Fruit fly (Drosophila melanogaster) whole organism, embryonic: ENCODE measurements around the gene CG17028.

Experiments used
- Awh ChIP-seq: fragments of 200-800 bp; sonication (Bioruptor generic); IDR thresholded peaks from 2 replicates; pipeline ENCODE4, ENCODE4 v1.3.6; 2022; ENCODE audit warnings: missing biosample characterization, missing genetic modification characterization
- BEAF-32 ChIP-seq: fragments of 200-800 bp; sonication (Bioruptor generic); optimal IDR thresholded peaks from 3 replicates; lab custom pipeline; 2017; ENCODE audit warnings: missing biosample characterization, missing genetic modification characterization, mild to moderate bottlenecking, moderate library complexity, missing genetic modification reagents
- CG10959 ChIP-seq: fragments of 200-800 bp; sonication (Bioruptor generic); IDR thresholded peaks from 2 replicates; pipeline ENCODE4 v1.3.6; 2022; ENCODE audit warnings: missing biosample characterization, missing genetic modification characterization
- CG12071 ChIP-seq: fragments of 200-800 bp; sonication (Bioruptor generic); optimal IDR thresholded peaks from 3 replicates; lab custom pipeline; 2018; ENCODE audit warnings: missing biosample characterization, mild to moderate bottlenecking, missing genetic modification characterization
- CG12155 ChIP-seq: fragments of 200-800 bp; sonication (Bioruptor generic); optimal IDR thresholded peaks from 3 replicates; lab custom pipeline; 2016; ENCODE audit warnings: missing biosample characterization, missing genetic modification characterization
- CG15696 ChIP-seq: fragments of 200-800 bp; sonication (Bioruptor generic); optimal IDR thresholded peaks from 2 replicates; lab custom pipeline; 2019; ENCODE audit warnings: missing biosample characterization, mild to moderate bottlenecking, missing genetic modification characterization, moderate library complexity
- CG16813 ChIP-seq: fragments of 200-800 bp; sonication (Bioruptor generic); IDR thresholded peaks from 3 replicates; pipeline ENCODE4 v1.3.6; 2022; ENCODE audit warnings: missing biosample characterization, missing genetic modification characterization; ENCODE audit not compliant: partially characterized antibody
- CG18011 ChIP-seq: fragments of 200-800 bp; sonication (Bioruptor generic); optimal IDR thresholded peaks from 2 replicates; lab custom pipeline; 2017; ENCODE audit warnings: missing biosample characterization, missing genetic modification characterization, mild to moderate bottlenecking, moderate library complexity, missing genotype
- CG2199 ChIP-seq: fragments of 200-800 bp; sonication (Bioruptor generic); IDR thresholded peaks from 3 replicates; pipeline ENCODE4 v1.3.6; 2022; ENCODE audit warnings: missing biosample characterization, missing genetic modification characterization
- CG2678 ChIP-seq: fragments of 200-800 bp; sonication (Bioruptor generic); optimal IDR thresholded peaks from 3 replicates; lab custom pipeline; 2019; ENCODE audit warnings: missing biosample characterization, mild to moderate bottlenecking, missing genetic modification characterization, moderate library complexity
- CG4820 ChIP-seq: fragments of 200-800 bp; sonication (Bioruptor generic); optimal IDR thresholded peaks from 3 replicates; lab custom pipeline; 2016; ENCODE audit warnings: missing biosample characterization, missing genetic modification characterization
- CG6683 ChIP-seq: fragments of 200-800 bp; sonication (Bioruptor generic); optimal IDR thresholded peaks from 2 replicates; lab custom pipeline; 2017; ENCODE audit warnings: missing biosample characterization, mild to moderate bottlenecking, missing genetic modification characterization, missing genetic modification reagents
- CG6689 ChIP-seq: fragments of 200-800 bp; sonication (Bioruptor generic); IDR thresholded peaks from 2 replicates; pipeline ENCODE4 v1.3.6; 2022; ENCODE audit warnings: missing biosample characterization, missing genetic modification characterization
- CG7987 ChIP-seq: fragments of 200-800 bp; sonication (Bioruptor generic); optimal IDR thresholded peaks from 2 replicates; lab custom pipeline; 2018; ENCODE audit warnings: missing biosample characterization, mild to moderate bottlenecking, missing genetic modification characterization, moderate library complexity
- CG8290 ChIP-seq, 3 experiments: fragments of 200-800 bp; sonication (Bioruptor generic); optimal IDR thresholded peaks; 2 replicates each; lab custom pipeline; 2016 to 2019; ENCODE audit warnings: missing biosample characterization in 3 of 3, missing genetic modification characterization in 3 of 3, mild to moderate bottlenecking in 2 of 3, moderate library complexity in 1 of 3
- CG8388 ChIP-seq: fragments of 200-800 bp; sonication (Bioruptor generic); optimal IDR thresholded peaks from 2 replicates; lab custom pipeline; 2019; ENCODE audit warnings: missing biosample characterization, mild to moderate bottlenecking, missing genetic modification characterization, moderate library complexity
- CG9797 ChIP-seq: fragments of 200-800 bp; sonication (Bioruptor generic); optimal IDR thresholded peaks from 3 replicates; lab custom pipeline; 2018; ENCODE audit warnings: missing biosample characterization, mild to moderate bottlenecking, missing genetic modification characterization
- CTCF ChIP-seq: fragments of 200-800 bp; sonication (Bioruptor generic); optimal IDR thresholded peaks from 2 replicates; lab custom pipeline; 2017; ENCODE audit warnings: missing biosample characterization, mild to moderate bottlenecking, missing genetic modification characterization, moderate library complexity
- Camta ChIP-seq: fragments of 200-800 bp; sonication (Bioruptor generic); optimal IDR thresholded peaks from 2 replicates; lab custom pipeline; 2016; ENCODE audit warnings: missing biosample characterization, missing genetic modification characterization
- Gug ChIP-seq: fragments of 200-800 bp; sonication (Bioruptor generic); IDR thresholded peaks from 4 replicates; pipeline ENCODE4 v1.3.6; 2022; ENCODE audit warnings: missing biosample characterization, missing genetic modification characterization
- Hmr ChIP-seq: fragments of 200-800 bp; sonication (Bioruptor generic); optimal IDR thresholded peaks from 3 replicates; lab custom pipeline; 2017; ENCODE audit warnings: mild to moderate bottlenecking, missing biosample characterization, missing genetic modification reagents, missing genetic modification characterization
- Kr ChIP-seq: fragments of 200-800 bp; sonication (Bioruptor generic); optimal IDR thresholded peaks from 2 replicates; lab custom pipeline; 2017; ENCODE audit warnings: missing biosample characterization, mild to moderate bottlenecking, missing genetic modification characterization
- MBD-R2 ChIP-seq: fragments of 200-800 bp; sonication (Bioruptor generic); IDR thresholded peaks from 2 replicates; pipeline ENCODE4 v1.3.6; 2022; ENCODE audit warnings: missing biosample characterization, missing genetic modification characterization
- Opbp ChIP-seq: fragments of 200-800 bp; sonication (Bioruptor generic); IDR thresholded peaks from 3 replicates; pipeline ENCODE4 v1.3.6; 2022; ENCODE audit warnings: missing biosample characterization, missing genetic modification characterization; ENCODE audit not compliant: partially characterized antibody
- Pdp1 ChIP-seq, 2 experiments: fragments of 200-800 bp; sonication (Bioruptor generic); optimal IDR thresholded peaks; 3 replicates each; lab custom pipeline; 2016; ENCODE audit warnings: missing biosample characterization in 2 of 2, missing genetic modification characterization in 2 of 2, mild to moderate bottlenecking in 1 of 2, moderate library complexity in 1 of 2
- Spps ChIP-seq: fragments of 200-800 bp; sonication (Bioruptor generic); optimal IDR thresholded peaks from 2 replicates; lab custom pipeline; 2018; ENCODE audit warnings: missing biosample characterization, mild to moderate bottlenecking, missing genetic modification characterization
- amos ChIP-seq: fragments of 200-800 bp; sonication (Bioruptor generic); IDR thresholded peaks from 2 replicates; pipeline ENCODE4 v1.3.6; 2022; ENCODE audit warnings: missing biosample characterization, missing genetic modification characterization; ENCODE audit not compliant: partially characterized antibody
- ash1 ChIP-seq: fragments of 200-800 bp; sonication (Bioruptor generic); optimal IDR thresholded peaks from 2 replicates; lab custom pipeline; 2018; ENCODE audit warnings: missing biosample characterization, mild to moderate bottlenecking, missing genetic modification characterization
- az2 ChIP-seq: fragments of 200-800 bp; sonication (Bioruptor generic); optimal IDR thresholded peaks from 3 replicates; lab custom pipeline; 2016; ENCODE audit warnings: missing biosample characterization, missing genetic modification characterization
- bcd ChIP-seq: fragments of 200-800 bp; sonication (Bioruptor generic); optimal IDR thresholded peaks from 2 replicates; lab custom pipeline; 2017; ENCODE audit warnings: missing biosample characterization, mild to moderate bottlenecking, missing genetic modification characterization
- caup ChIP-seq: fragments of 200-800 bp; sonication (Bioruptor generic); optimal IDR thresholded peaks from 3 replicates; lab custom pipeline; 2017; ENCODE audit warnings: missing biosample characterization, mild to moderate bottlenecking, missing genetic modification characterization, moderate library complexity; ENCODE audit not compliant: severe bottlenecking
- chn ChIP-seq: fragments of 200-800 bp; sonication (Bioruptor generic); optimal IDR thresholded peaks from 2 replicates; lab custom pipeline; 2016; ENCODE audit warnings: missing biosample characterization, missing genetic modification characterization
- dmrt99B ChIP-seq: fragments of 200-800 bp; sonication (Bioruptor generic); optimal IDR thresholded peaks from 2 replicates; lab custom pipeline; 2018; ENCODE audit warnings: missing biosample characterization, mild to moderate bottlenecking, missing genetic modification characterization, moderate library complexity
- dpn ChIP-seq, 2 experiments: fragments of 200-800 bp; sonication (Bioruptor generic); optimal IDR thresholded peaks; 3 replicates each; lab custom pipeline; 2016; ENCODE audit warnings: missing biosample characterization in 2 of 2, missing genetic modification characterization in 2 of 2
- gcm2 ChIP-seq: fragments of 200-800 bp; sonication (Bioruptor generic); optimal IDR thresholded peaks from 2 replicates; lab custom pipeline; 2016; ENCODE audit warnings: missing biosample characterization, missing genetic modification characterization
- gem ChIP-seq: fragments of 200-800 bp; sonication (Bioruptor generic); optimal IDR thresholded peaks from 2 replicates; lab custom pipeline; 2019; ENCODE audit warnings: missing biosample characterization, mild to moderate bottlenecking, missing genetic modification characterization, moderate library complexity
- h ChIP-seq: fragments of >200 bp; optimal IDR thresholded peaks from 2 replicates; lab custom pipeline; 2017
- ken ChIP-seq: fragments of 200-800 bp; sonication (Bioruptor generic); IDR thresholded peaks from 3 replicates; pipeline ENCODE4 v1.3.6; 2022; ENCODE audit warnings: missing biosample characterization, missing genetic modification characterization
- kni ChIP-seq: fragments of 200-800 bp; sonication (Bioruptor generic); optimal IDR thresholded peaks from 3 replicates; lab custom pipeline; 2017; ENCODE audit warnings: mild to moderate bottlenecking, missing biosample characterization, missing genetic modification reagents, missing genetic modification characterization
- lab ChIP-seq: fragments of 200-800 bp; sonication (Bioruptor generic); optimal IDR thresholded peaks from 3 replicates; lab custom pipeline; 2017; ENCODE audit warnings: missing biosample characterization, missing genetic modification characterization, mild to moderate bottlenecking, moderate library complexity, missing genetic modification reagents
- luna ChIP-seq: fragments of 200-800 bp; sonication (Bioruptor generic); optimal IDR thresholded peaks from 2 replicates; lab custom pipeline; 2016; ENCODE audit warnings: missing biosample characterization, missing genetic modification characterization
- mld ChIP-seq: fragments of 200-800 bp; sonication (Bioruptor generic); IDR thresholded peaks from 3 replicates; pipeline ENCODE4 v1.3.6; 2022; ENCODE audit warnings: missing biosample characterization, missing genetic modification characterization; ENCODE audit not compliant: partially characterized antibody
- pum ChIP-seq: fragments of 200-800 bp; sonication (Bioruptor generic); optimal IDR thresholded peaks from 2 replicates; lab custom pipeline; 2016; ENCODE audit warnings: missing biosample characterization, missing genetic modification characterization
- tll ChIP-seq, 2 experiments: fragments of 200-800 bp in 1 of 2; fragments of >200 bp in 1 of 2; sonication (Bioruptor generic) in 1 of 2; optimal IDR thresholded peaks; 2 replicates each; lab custom pipeline; 2017 to 2019; ENCODE audit warnings: missing biosample characterization in 2 of 2, missing genetic modification characterization in 2 of 2, mild to moderate bottlenecking in 1 of 2, moderate library complexity in 1 of 2
- tx ChIP-seq: fragments of 200-800 bp; sonication (Bioruptor generic); optimal IDR thresholded peaks from 2 replicates; lab custom pipeline; 2016; ENCODE audit warnings: missing biosample characterization, missing genetic modification characterization
- unc-4 ChIP-seq: fragments of 200-800 bp; sonication (Bioruptor generic); IDR thresholded peaks from 2 replicates; pipeline ENCODE4 v1.3.6; 2022; ENCODE audit warnings: missing biosample characterization, missing genetic modification characterization; ENCODE audit not compliant: partially characterized antibody
- zfh1 ChIP-seq: fragments of 200-800 bp; sonication (Bioruptor generic); IDR thresholded peaks from 3 replicates; pipeline ENCODE4 v1.3.6; 2022; ENCODE audit warnings: missing biosample characterization, missing genetic modification characterization

CG17028 gene

dm6 chr3L:16011319-16012210, 33.2 kb downstream of the CG17028 start, which contains the start of gene mib1 (continued):
- TF ChIP-seq CG6683 (GFP tag; lab: Kevin White, UChicago) (no peak), ash1 (GFP tag; lab: Kevin White, UChicago) (peak; percentile 23), Kr (GFP tag; lab: Kevin White, UChicago) (peak; percentile 18), CG7987 (GFP tag; lab: Kevin White, UChicago) (peak; percentile 75), Camta (GFP tag; lab: Kevin White, UChicago) (no peak), caup (GFP tag; lab: Kevin White, UChicago) (peak; percentile 33), CG16813 (GFP tag; lab: Robert Waterston, UW) (peak; percentile 92), tx (GFP tag; lab: Kevin White, UChicago) (no peak), zfh1 (GFP tag; lab: Robert Waterston, UW) (peak; percentile 35; the same call in 2 of the 3 replicates), Pdp1 (GFP tag; optimal IDR thresholded peaks at IDR 0.05; lab: Kevin White, UChicago) (peak in 1 of 2 experiments; percentile 76), CG12071 (peak; percentile 39), CTCF (peak; percentile 63), dmrt99B (tag; lab: Kevin White, UChicago) (peak; percentile 37), Hmr (peak; percentile 91), CG6689 (GFP tag; lab: Robert Waterston, UW) (no peak), CG18011 (no peak), unc-4 (peak; percentile 82), CG12155 (GFP tag; lab: Kevin White, UChicago) (no peak), pum (no peak), luna (GFP tag; lab: Kevin White, UChicago) (no peak), az2 (GFP tag; lab: Kevin White, UChicago) (peak; percentile 15), gem (peak; percentile 24), CG2199 (GFP tag; lab: Robert Waterston, UW) (no peak), dpn (GFP tag; optimal IDR thresholded peaks at IDR 0.05; lab: Kevin White, UChicago) (peak in 1 of 2 experiments; percentile 32), BEAF-32 (GFP tag; lab: Kevin White, UChicago) (peak; percentile 92), lab (GFP tag; lab: Kevin White, UChicago) (peak; percentile 59), CG9797 (GFP tag; lab: Kevin White, UChicago) (peak; percentile 99), CG8290 (GFP tag; optimal IDR thresholded peaks at IDR 0.05; lab: Kevin White, UChicago) (peak; percentile 34), CG8290 (tag; optimal IDR thresholded peaks at IDR 0.05; lab: Kevin White, UChicago) (peak in 1 of 2 experiments; percentile 92), CG2678 (peak; percentile 14), h (lab: Kevin White, UChicago) (no peak), tll (GFP tag; optimal IDR thresholded peaks at IDR 0.05; lab: Kevin White, UChicago) (peak in 1 of 2 experiments; percentile 42), mld (GFP tag; lab: Robert Waterston, UW) (peak; percentile 80; the same call in 2 of the 3 replicates), MBD-R2 (GFP tag; lab: Robert Waterston, UW) (peak; percentile 81; the same call in 1 of the 2 replicates), CG15696 (tag; lab: Kevin White, UChicago) (no peak), Gug (peak; percentile 35; the same call in 2 of the 4 replicates), chn (peak; percentile 30), ken (GFP tag; lab: Robert Waterston, UW) (peak; percentile 35; the same call in 2 of the 3 replicates), kni (GFP tag; lab: Kevin White, UChicago) (peak; percentile 40), CG8388 (GFP tag; lab: Kevin White, UChicago) (no peak), gcm2 (GFP tag; lab: Kevin White, UChicago) (no peak), Opbp (peak; percentile 95), Spps (tag; lab: Kevin White, UChicago) (no peak), Awh (GFP tag; lab: Robert Waterston, UW) (0 out of 2 replicates have a peak, but pooled peaks have one; percentile 6), CG4820 (GFP tag; lab: Kevin White, UChicago) (peak; percentile 5), bcd (GFP tag; lab: Kevin White, UChicago) (peak; percentile 52), CG10959 (GFP tag; lab: Robert Waterston, UW) (no peak), amos (GFP tag; lab: Robert Waterston, UW) (peak; percentile 93)
